Fruit fly (Drosophila melanogaster): ENCODE results near the gene Cpr65Ec.

Gene Cpr65Ec

dm6 chr3L:7090764-7091163, 2.2 kb upstream of the Cpr65Ec start (continued):
- peak; percentile 29 for TF ChIP-seq lilli (GFP tag; optimal IDR thresholded peaks at IDR 0.05)
- TF ChIP-seq Spps (tag; optimal IDR thresholded peaks at IDR 0.05): peak; percentile 5
- TF ChIP-seq ase (GFP tag; IDR thresholded peaks at IDR 0.05): peak; percentile 80; the same call in 2 of the 3 replicates
- TF ChIP-seq onecut (GFP tag; IDR thresholded peaks at IDR 0.05): peak; percentile 59
- TF ChIP-seq esg (GFP tag; conservative IDR thresholded peaks at IDR 0.05): peak; percentile 57
- no peak for TF ChIP-seq CG31388 (GFP tag; optimal IDR thresholded peaks at IDR 0.05)
- peak; percentile 44; the same call in 1 of the 2 replicates for TF ChIP-seq CG5953 (GFP tag; IDR thresholded peaks at IDR 0.05)
- no peak for TF ChIP-seq Dbx (GFP tag; IDR thresholded peaks at IDR 0.05)
- TF ChIP-seq CG14014 (GFP tag; IDR thresholded peaks at IDR 0.05): peak; percentile 22; the same call in 1 of the 2 replicates
- TF ChIP-seq sens-2 (GFP tag; IDR thresholded peaks at IDR 0.05): no peak; the same call in 1 of the 2 replicates
- peak; percentile 44 for TF ChIP-seq az2 (GFP tag; optimal IDR thresholded peaks at IDR 0.05)
- TF ChIP-seq bcd (GFP tag; optimal IDR thresholded peaks at IDR 0.05): peak; percentile 46
- peak; percentile 25 for TF ChIP-seq Vsx1 (GFP tag; optimal IDR thresholded peaks at IDR 0.05)
- TF ChIP-seq amos (GFP tag; IDR thresholded peaks at IDR 0.05; ENCODE audit: partially characterized antibody): no peak
- peak; percentile 73; the same call in 1 of the 2 replicates for TF ChIP-seq Awh (GFP tag; IDR thresholded peaks at IDR 0.05)
- no peak for TF ChIP-seq vfl (GFP tag; optimal IDR thresholded peaks at IDR 0.05)
- peak; percentile 63 for TF ChIP-seq nau (GFP tag; optimal IDR thresholded peaks at IDR 0.05)
- TF ChIP-seq CG4282 (GFP tag; optimal IDR thresholded peaks at IDR 0.05): no peak
- TF ChIP-seq pum (GFP tag; optimal IDR thresholded peaks at IDR 0.05): peak; percentile 48
- no peak for TF ChIP-seq NC2α (GFP tag; optimal IDR thresholded peaks at IDR 0.05)
- TF ChIP-seq CG1647 (GFP tag; optimal IDR thresholded peaks at IDR 0.05): no peak
- TF ChIP-seq CG15514 (GFP tag; optimal IDR thresholded peaks at IDR 0.05): peak; percentile 30
- peak; percentile 10 for TF ChIP-seq CG12942 (GFP tag; optimal IDR thresholded peaks at IDR 0.05)
- no peak for TF ChIP-seq eyg (GFP tag; optimal IDR thresholded peaks at IDR 0.05)
- TF ChIP-seq CG15479 (GFP tag; optimal IDR thresholded peaks at IDR 0.05): no peak
- TF ChIP-seq slou (GFP tag; optimal IDR thresholded peaks at IDR 0.05): no peak
- TF ChIP-seq pita (GFP tag; optimal IDR thresholded peaks at IDR 0.05): no peak
- TF ChIP-seq MTF-1 (GFP tag; optimal IDR thresholded peaks at IDR 0.05; ENCODE audit: borderline replicate concordance): peak; percentile 26
- peak; percentile 78 for TF ChIP-seq CG6689 (GFP tag; IDR thresholded peaks at IDR 0.05)
- TF ChIP-seq CG10274 (GFP tag; optimal IDR thresholded peaks at IDR 0.05): no peak
- TF ChIP-seq sens (GFP tag): peak; percentile 94
- TF ChIP-seq Kr (GFP tag; optimal IDR thresholded peaks at IDR 0.05): no peak
- TF ChIP-seq Dip3 (GFP tag; optimal IDR thresholded peaks at IDR 0.05): no peak
- TF ChIP-seq PHDP (tag; optimal IDR thresholded peaks at IDR 0.05): peak; percentile 28
- no peak for TF ChIP-seq hbn (GFP tag; IDR thresholded peaks at IDR 0.05; ENCODE audit: partially characterized antibody)
- TF ChIP-seq gsb-n (tag; optimal IDR thresholded peaks at IDR 0.05): peak; percentile 5
- no peak for TF ChIP-seq chinmo (GFP tag; IDR thresholded peaks at IDR 0.05; ENCODE audit: partially characterized antibody)
- TF ChIP-seq sim (GFP tag; IDR thresholded peaks at IDR 0.05): peak; percentile 48; the same call in 1 of the 2 replicates
- TF ChIP-seq Myb (GFP tag; optimal IDR thresholded peaks at IDR 0.05): peak; percentile 24
- TF ChIP-seq grn (GFP tag; optimal IDR thresholded peaks at IDR 0.05): no peak
- no peak for TF ChIP-seq maf-S (GFP tag; optimal IDR thresholded peaks at IDR 0.05)
- peak; percentile 50 for TF ChIP-seq Asciz (GFP tag; optimal IDR thresholded peaks at IDR 0.05)
- no peak for TF ChIP-seq CG30431 (GFP tag; optimal IDR thresholded peaks at IDR 0.05)
- TF ChIP-seq Ada2b (GFP tag; IDR thresholded peaks at IDR 0.05): peak; percentile 84
- peak; percentile 76 for TF ChIP-seq CG18262 (tag; optimal IDR thresholded peaks at IDR 0.05)
- TF ChIP-seq HLH54F (GFP tag; optimal IDR thresholded peaks at IDR 0.05): no peak
- TF ChIP-seq CG4404 (GFP tag; IDR thresholded peaks at IDR 0.05): peak; percentile 47
- TF ChIP-seq trh (GFP tag; optimal IDR thresholded peaks at IDR 0.05): no peak
- peak; percentile 14 for TF ChIP-seq CG9437 (GFP tag; optimal IDR thresholded peaks at IDR 0.05)
- TF ChIP-seq Blimp-1 (GFP tag; optimal IDR thresholded peaks at IDR 0.05): peak; percentile 67
- no peak for TF ChIP-seq CG31224 (GFP tag; IDR thresholded peaks at IDR 0.05)
- TF ChIP-seq toy (GFP tag; IDR thresholded peaks at IDR 0.05): no peak

All from whole organism, embryonic.